Fruit fly (Drosophila melanogaster) whole organism, embryonic: ENCODE data around the gene CG46458.

Experiments used
- CG16863 ChIP-seq: fragments of 200-800 bp; sonication (Bioruptor generic); optimal IDR thresholded peaks from 3 replicates; lab custom pipeline; 2016; ENCODE audit warnings: missing biosample characterization, missing genetic modification characterization
- CG8478 ChIP-seq: fragments of >200 bp; optimal IDR thresholded peaks from 2 replicates; lab custom pipeline; 2018

DNA sequence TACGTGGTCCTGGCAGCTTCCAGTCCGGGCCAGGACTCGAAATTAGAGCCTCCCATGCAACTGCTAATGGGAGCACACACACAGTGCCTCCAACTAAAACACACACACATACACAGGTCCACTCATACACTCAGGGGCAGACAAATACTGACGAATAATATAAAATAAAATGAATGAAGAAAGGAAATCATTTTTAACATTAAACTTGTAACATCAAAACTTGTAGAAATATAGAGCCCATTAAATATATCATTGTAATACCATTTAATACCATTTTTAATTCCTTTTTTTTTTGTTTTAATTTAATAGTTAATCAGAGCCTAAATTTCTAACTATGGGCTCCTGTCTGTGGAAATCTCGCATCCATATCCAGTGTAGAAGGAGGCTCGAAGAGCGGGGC, 23.0 kb downstream of the CG46458 start:
- no peak for TF ChIP-seq CG16863 (GFP tag; lab: Kevin White, UChicago)
- no peak for TF ChIP-seq CG8478 (lab: Kevin White, UChicago)
